Fruit fly (Drosophila melanogaster) whole organism, embryonic: ENCODE data around the gene rempA.

Experiments used
- Blimp-1 ChIP-seq: fragments of 200-800 bp; sonication (Bioruptor generic); optimal IDR thresholded peaks from 3 replicates; lab custom pipeline; 2018; ENCODE audit warnings: missing biosample characterization, missing genetic modification characterization, mild to moderate bottlenecking, moderate library complexity, missing genetic modification reagents
- Bteb2 ChIP-seq: fragments of 200-800 bp; sonication (Bioruptor generic); optimal IDR thresholded peaks from 2 replicates; lab custom pipeline; 2016; ENCODE audit warnings: missing biosample characterization, missing genetic modification characterization
- CG11085 ChIP-seq: fragments of 200-800 bp; sonication (Bioruptor generic); IDR thresholded peaks from 2 replicates; pipeline ENCODE4 v1.3.6; 2022; ENCODE audit warnings: missing biosample characterization, missing genetic modification characterization
- CG11695 ChIP-seq: fragments of 200-800 bp; sonication (Bioruptor generic); IDR thresholded peaks from 3 replicates; pipeline ENCODE4 v1.3.6; 2022; ENCODE audit warnings: missing biosample characterization, missing genetic modification characterization
- CG12299 ChIP-seq: fragments of 200-800 bp; sonication (Bioruptor generic); optimal IDR thresholded peaks from 2 replicates; lab custom pipeline; 2018; ENCODE audit warnings: missing biosample characterization, mild to moderate bottlenecking, missing genetic modification characterization
- CG1233 ChIP-seq: fragments of 200-800 bp; sonication (Bioruptor generic); optimal IDR thresholded peaks from 4 replicates; lab custom pipeline; 2018; ENCODE audit warnings: missing biosample characterization, mild to moderate bottlenecking, missing genetic modification characterization
- CG14667 ChIP-seq: fragments of 200-800 bp; sonication (Bioruptor generic); IDR thresholded peaks from 2 replicates; pipeline ENCODE4 v1.3.6; 2022; ENCODE audit warnings: missing biosample characterization, missing genetic modification characterization
- CG14710 ChIP-seq: fragments of 200-800 bp; sonication (Bioruptor generic); optimal IDR thresholded peaks from 3 replicates; lab custom pipeline; 2019; ENCODE audit warnings: missing biosample characterization, mild to moderate bottlenecking, missing genetic modification characterization, moderate library complexity
- CG15073 ChIP-seq: fragments of 200-800 bp; sonication (Bioruptor generic); optimal IDR thresholded peaks from 2 replicates; lab custom pipeline; 2016; ENCODE audit warnings: missing biosample characterization, missing genetic modification characterization
- CG15269 ChIP-seq: fragments of 200-800 bp; sonication (Bioruptor generic); optimal IDR thresholded peaks from 2 replicates; lab custom pipeline; 2018; ENCODE audit warnings: missing biosample characterization, mild to moderate bottlenecking, missing genetic modification characterization, moderate library complexity
- CG16863 ChIP-seq: fragments of 200-800 bp; sonication (Bioruptor generic); optimal IDR thresholded peaks from 3 replicates; lab custom pipeline; 2016; ENCODE audit warnings: missing biosample characterization, missing genetic modification characterization
- CG17186 ChIP-seq: fragments of 200-800 bp; sonication (Bioruptor generic); optimal IDR thresholded peaks from 3 replicates; lab custom pipeline; 2017; ENCODE audit warnings: missing biosample characterization, missing genetic modification reagents, missing genetic modification characterization
- CG17568 ChIP-seq: fragments of 200-800 bp; sonication (Bioruptor generic); optimal IDR thresholded peaks from 2 replicates; lab custom pipeline; 2018; ENCODE audit warnings: missing biosample characterization, mild to moderate bottlenecking, missing genetic modification characterization, moderate library complexity
- CG17829 ChIP-seq: fragments of 200-800 bp; optimal IDR thresholded peaks from 2 replicates; lab custom pipeline; 2019; ENCODE audit warnings: missing biosample characterization, mild to moderate bottlenecking, missing genetic modification characterization, moderate library complexity
- CG18011 ChIP-seq: fragments of 200-800 bp; sonication (Bioruptor generic); optimal IDR thresholded peaks from 2 replicates; lab custom pipeline; 2017; ENCODE audit warnings: missing biosample characterization, missing genetic modification characterization, mild to moderate bottlenecking, moderate library complexity, missing genotype
- CG2889 ChIP-seq: fragments of 200-800 bp; sonication (Bioruptor generic); IDR thresholded peaks from 3 replicates; pipeline ENCODE4 v1.3.6; 2022; ENCODE audit warnings: missing biosample characterization, missing genetic modification characterization
- CG3995 ChIP-seq: fragments of 200-800 bp; sonication (Bioruptor generic); optimal IDR thresholded peaks from 3 replicates; lab custom pipeline; 2016; ENCODE audit warnings: missing biosample characterization, missing genetic modification characterization
- CG4820 ChIP-seq: fragments of 200-800 bp; sonication (Bioruptor generic); optimal IDR thresholded peaks from 3 replicates; lab custom pipeline; 2016; ENCODE audit warnings: missing biosample characterization, missing genetic modification characterization
- CG4854 ChIP-seq: fragments of 200-800 bp; sonication (Bioruptor generic); optimal IDR thresholded peaks from 2 replicates; lab custom pipeline; 2016; ENCODE audit warnings: missing biosample characterization, missing genetic modification characterization, inconsistent platforms
- CG6791 ChIP-seq: fragments of 200-800 bp; sonication (Bioruptor generic); IDR thresholded peaks from 3 replicates; pipeline ENCODE4 v1.3.6; 2022; ENCODE audit warnings: missing biosample characterization, missing genetic modification characterization; ENCODE audit not compliant: partially characterized antibody
- CG7839 ChIP-seq: fragments of 200-800 bp; sonication (Bioruptor generic); optimal IDR thresholded peaks from 3 replicates; lab custom pipeline; 2018; ENCODE audit warnings: missing biosample characterization, mild to moderate bottlenecking, missing genetic modification characterization, moderate library complexity
- CG7987 ChIP-seq: fragments of 200-800 bp; sonication (Bioruptor generic); optimal IDR thresholded peaks from 2 replicates; lab custom pipeline; 2018; ENCODE audit warnings: missing biosample characterization, mild to moderate bottlenecking, missing genetic modification characterization, moderate library complexity
- CG8281 ChIP-seq: fragments of 200-800 bp; sonication (Bioruptor generic); optimal IDR thresholded peaks from 2 replicates; lab custom pipeline; 2018; ENCODE audit warnings: missing biosample characterization, mild to moderate bottlenecking, missing genetic modification characterization, moderate library complexity
- CG8944 ChIP-seq: fragments of 200-800 bp; sonication (Bioruptor generic); optimal IDR thresholded peaks from 3 replicates; lab custom pipeline; 2016; ENCODE audit warnings: missing biosample characterization, missing genetic modification characterization
- CG9932 ChIP-seq: fragments of 200-800 bp; sonication (Bioruptor generic); IDR thresholded peaks from 2 replicates; pipeline ENCODE4 v1.3.6; 2022; ENCODE audit warnings: missing biosample characterization, missing genetic modification characterization
- CTCF ChIP-seq: fragments of 200-800 bp; sonication (Bioruptor generic); optimal IDR thresholded peaks from 2 replicates; lab custom pipeline; 2017; ENCODE audit warnings: missing biosample characterization, mild to moderate bottlenecking, missing genetic modification characterization, moderate library complexity
- D19B ChIP-seq: fragments of 200-800 bp; sonication (Bioruptor generic); optimal IDR thresholded peaks from 2 replicates; lab custom pipeline; 2017; ENCODE audit warnings: missing biosample characterization, mild to moderate bottlenecking, missing genetic modification characterization
- Dbx ChIP-seq: fragments of 200-800 bp; sonication (Bioruptor generic); IDR thresholded peaks from 3 replicates; pipeline ENCODE4 v1.3.6; 2022; ENCODE audit warnings: missing biosample characterization, missing genetic modification characterization
- Eip74EF ChIP-seq, 2 experiments: fragments of 200-800 bp in 1 of 2; fragments of >200 bp in 1 of 2; sonication (Bioruptor generic) in 1 of 2; optimal IDR thresholded peaks; 2 replicates each; lab custom pipeline; 2017 to 2019; ENCODE audit warnings: missing biosample characterization in 2 of 2, missing genetic modification characterization in 2 of 2, mild to moderate bottlenecking in 1 of 2, moderate library complexity in 1 of 2
- MESR4 ChIP-seq: fragments of 200-800 bp; sonication (Bioruptor generic); optimal IDR thresholded peaks from 2 replicates; lab custom pipeline; 2018; ENCODE audit warnings: missing biosample characterization, mild to moderate bottlenecking, missing genetic modification characterization, moderate library complexity
- Mad ChIP-seq: fragments of 200-800 bp; sonication (Bioruptor generic); optimal IDR thresholded peaks from 2 replicates; lab custom pipeline; 2016; ENCODE audit warnings: missing biosample characterization, missing genetic modification characterization
- NC2α ChIP-seq: fragments of 200-800 bp; sonication (Bioruptor generic); optimal IDR thresholded peaks from 2 replicates; lab custom pipeline; 2016; ENCODE audit warnings: missing biosample characterization, missing genetic modification characterization
- NfI ChIP-seq: fragments of 200-800 bp; sonication (Bioruptor generic); optimal IDR thresholded peaks from 3 replicates; lab custom pipeline; 2018; ENCODE audit warnings: missing biosample characterization, mild to moderate bottlenecking, missing genetic modification characterization, moderate library complexity
- Pdp1 ChIP-seq, 2 experiments: fragments of 200-800 bp; sonication (Bioruptor generic); optimal IDR thresholded peaks; 3 replicates each; lab custom pipeline; 2016; ENCODE audit warnings: missing biosample characterization in 2 of 2, missing genetic modification characterization in 2 of 2, mild to moderate bottlenecking in 1 of 2, moderate library complexity in 1 of 2
- ab ChIP-seq: fragments of 200-800 bp; sonication (Bioruptor generic); optimal IDR thresholded peaks from 2 replicates; lab custom pipeline; 2016; ENCODE audit warnings: missing biosample characterization, missing genetic modification characterization
- ara ChIP-seq: fragments of 200-800 bp; sonication (Bioruptor generic); IDR thresholded peaks from 2 replicates; pipeline ENCODE4 v1.3.6; 2022; ENCODE audit warnings: missing biosample characterization, missing genetic modification characterization
- az2 ChIP-seq: fragments of 200-800 bp; sonication (Bioruptor generic); optimal IDR thresholded peaks from 3 replicates; lab custom pipeline; 2016; ENCODE audit warnings: missing biosample characterization, missing genetic modification characterization
- chn ChIP-seq: fragments of 200-800 bp; sonication (Bioruptor generic); optimal IDR thresholded peaks from 2 replicates; lab custom pipeline; 2016; ENCODE audit warnings: missing biosample characterization, missing genetic modification characterization
- dpn ChIP-seq, 2 experiments: fragments of 200-800 bp; sonication (Bioruptor generic); optimal IDR thresholded peaks; 3 replicates each; lab custom pipeline; 2016; ENCODE audit warnings: missing biosample characterization in 2 of 2, missing genetic modification characterization in 2 of 2
- ewg ChIP-seq: fragments of 200-800 bp; sonication (Bioruptor generic); optimal IDR thresholded peaks from 3 replicates; lab custom pipeline; 2017; ENCODE audit warnings: mild to moderate bottlenecking, missing biosample characterization, missing genetic modification reagents, missing genetic modification characterization
- ftz-f1 ChIP-seq: fragments of 200-800 bp; sonication (Bioruptor generic); optimal IDR thresholded peaks from 2 replicates; lab custom pipeline; 2016; ENCODE audit warnings: missing biosample characterization, missing genetic modification characterization
- gsb ChIP-seq: fragments of 200-800 bp; sonication (Bioruptor generic); IDR thresholded peaks from 2 replicates; pipeline ENCODE4 v1.3.6; 2022; ENCODE audit warnings: missing biosample characterization, missing genetic modification characterization
- her ChIP-seq: fragments of 200-800 bp; sonication (Bioruptor generic); optimal IDR thresholded peaks from 2 replicates; lab custom pipeline; 2016; ENCODE audit warnings: missing biosample characterization, missing genetic modification characterization
- lilli ChIP-seq: fragments of 200-800 bp; sonication (Bioruptor generic); optimal IDR thresholded peaks from 3 replicates; lab custom pipeline; 2016; ENCODE audit warnings: missing biosample characterization, missing genetic modification characterization
- lmd ChIP-seq: fragments of 200-800 bp; sonication (Bioruptor generic); IDR thresholded peaks from 2 replicates; pipeline ENCODE4 v1.3.6; 2022; ENCODE audit warnings: missing biosample characterization, missing genetic modification characterization
- lola ChIP-seq, 3 experiments: fragments of >200 bp in 2 of 3; fragments of 200-800 bp in 1 of 3; sonication (Bioruptor generic) in 1 of 3; optimal IDR thresholded peaks; 2 replicates each; lab custom pipeline; 2017 to 2019; ENCODE audit warnings: missing biosample characterization in 3 of 3, missing genetic modification characterization in 3 of 3, mild to moderate bottlenecking in 1 of 3, moderate library complexity in 1 of 3
- psq ChIP-seq: fragments of 200-800 bp; sonication (Bioruptor generic); optimal IDR thresholded peaks from 2 replicates; lab custom pipeline; 2017; ENCODE audit warnings: missing biosample characterization, missing genetic modification characterization
- sens-2 ChIP-seq: fragments of 200-800 bp; sonication (Bioruptor generic); IDR thresholded peaks from 2 replicates; pipeline ENCODE4 v1.3.6; 2022; ENCODE audit warnings: missing biosample characterization, missing genetic modification characterization
- stwl ChIP-seq: fragments of 200-800 bp; sonication (Bioruptor generic); optimal IDR thresholded peaks from 3 replicates; lab custom pipeline; 2018; ENCODE audit warnings: missing biosample characterization, mild to moderate bottlenecking, missing genetic modification characterization, moderate library complexity
- wor ChIP-seq: fragments of 200-800 bp; sonication (Bioruptor generic); IDR thresholded peaks from 2 replicates; pipeline ENCODE4 v1.3.6; 2022; ENCODE audit warnings: missing biosample characterization, missing genetic modification characterization
- zf30C ChIP-seq: fragments of 200-800 bp; sonication (Bioruptor generic); optimal IDR thresholded peaks from 3 replicates; lab custom pipeline; 2018; ENCODE audit warnings: missing biosample characterization, mild to moderate bottlenecking, missing genetic modification characterization

The rempA gene

dm6 chr2L:574226-574625 lies 14.1 kb upstream of the rempA start, which contains the start of the genes Ipk2 and cold (continued):
- no peak for TF ChIP-seq zf30C (GFP tag; lab: Kevin White, UChicago)
- peak; percentile 82 for TF ChIP-seq CG7839 (tag; lab: Kevin White, UChicago)
- peak; percentile 42 for TF ChIP-seq NC2α (GFP tag; lab: Kevin White, UChicago)
- TF ChIP-seq lilli (GFP tag; lab: Kevin White, UChicago) = peak; percentile 93
- TF ChIP-seq CG8944 (GFP tag; lab: Kevin White, UChicago) = peak; percentile 31
- TF ChIP-seq CG12299 (tag; lab: Kevin White, UChicago) = peak; percentile 78
- TF ChIP-seq CG17186 (GFP tag; lab: Kevin White, UChicago) = peak; percentile 94
- TF ChIP-seq CG11085 = peak; percentile 67
- peak; percentile 58 for TF ChIP-seq CG14667 (GFP tag; lab: Robert Waterston, UW)
- TF ChIP-seq her (GFP tag; lab: Kevin White, UChicago) = peak; percentile 36
- peak; percentile 66 for TF ChIP-seq stwl
- TF ChIP-seq ara = peak; percentile 55
- TF ChIP-seq lola (GFP tag; optimal IDR thresholded peaks at IDR 0.05; lab: Kevin White, UChicago) = peak in 1 of 3 experiments; percentile 77
- TF ChIP-seq Dbx (GFP tag; lab: Robert Waterston, UW) = peak; percentile 87
- peak; percentile 70 for TF ChIP-seq CTCF (GFP tag; lab: Kevin White, UChicago)
- peak; percentile 74 for TF ChIP-seq az2 (GFP tag; lab: Kevin White, UChicago)
- no peak for TF ChIP-seq CG6791 (GFP tag; lab: Robert Waterston, UW)
- no peak for TF ChIP-seq CG15073 (GFP tag; lab: Kevin White, UChicago)
- TF ChIP-seq CG16863 (GFP tag; lab: Kevin White, UChicago) = peak; percentile 64
- no peak for TF ChIP-seq Blimp-1 (GFP tag; lab: Kevin White, UChicago)
- no peak for TF ChIP-seq CG2889
- peak; percentile 82 for TF ChIP-seq Mad
- no peak for TF ChIP-seq CG15269 (tag; lab: Kevin White, UChicago)
- no peak for TF ChIP-seq CG18011 (GFP tag; lab: Kevin White, UChicago)
- TF ChIP-seq sens-2 = no peak
- TF ChIP-seq Pdp1 (GFP tag; optimal IDR thresholded peaks at IDR 0.05; lab: Kevin White, UChicago) = peak in 1 of 2 experiments; percentile 81
- no peak for TF ChIP-seq CG17568 (GFP tag; lab: Kevin White, UChicago)
- peak; percentile 65 for TF ChIP-seq D19B (GFP tag; lab: Kevin White, UChicago)
- TF ChIP-seq CG7987 (GFP tag; lab: Kevin White, UChicago) = peak; percentile 76
- TF ChIP-seq gsb (GFP tag; lab: Robert Waterston, UW) = 0 out of 2 replicates have a peak, but pooled peaks have one; percentile 5
- TF ChIP-seq CG4820 (GFP tag; lab: Kevin White, UChicago) = peak; percentile 81
- peak; percentile 93 for TF ChIP-seq CG14710
- peak; percentile 77 for TF ChIP-seq CG1233 (GFP tag; lab: Kevin White, UChicago)
- peak; percentile 59 for TF ChIP-seq CG3995
- TF ChIP-seq ftz-f1 = peak; percentile 57
- peak; percentile 70 for TF ChIP-seq psq (GFP tag; lab: Kevin White, UChicago)
- TF ChIP-seq MESR4 (GFP tag; lab: Kevin White, UChicago) = peak; percentile 45
- peak; percentile 83 for TF ChIP-seq ewg
- peak; percentile 87 for TF ChIP-seq Bteb2 (GFP tag; lab: Kevin White, UChicago)
- peak; percentile 34 for TF ChIP-seq CG8281
- TF ChIP-seq NfI (GFP tag; lab: Kevin White, UChicago) = peak; percentile 85
- peak; percentile 84 to 87 for TF ChIP-seq dpn (GFP tag; optimal IDR thresholded peaks at IDR 0.05; lab: Kevin White, UChicago)
- peak; percentile 73 for TF ChIP-seq CG4854 (GFP tag; lab: Kevin White, UChicago)
- no peak; the same call in 2 of the 3 replicates for TF ChIP-seq CG11695 (GFP tag; lab: Robert Waterston, UW)
- peak; percentile 78 for TF ChIP-seq chn (GFP tag; lab: Kevin White, UChicago)
- peak; percentile 67 for TF ChIP-seq ab (GFP tag; lab: Kevin White, UChicago)
- peak; percentile 68 for TF ChIP-seq wor (GFP tag; lab: Robert Waterston, UW)
- TF ChIP-seq Eip74EF (GFP tag; optimal IDR thresholded peaks at IDR 0.05; lab: Kevin White, UChicago) = no peak
- TF ChIP-seq CG17829 (tag; lab: Kevin White, UChicago) = peak; percentile 77
- peak; percentile 91 for TF ChIP-seq CG9932
- TF ChIP-seq lmd (GFP tag; lab: Robert Waterston, UW) = peak; percentile 86
